Fruit fly (Drosophila melanogaster) whole organism, pupa: ENCODE results near the gene Prosalpha6T.
"Not testable (repeated sequence)": the region's sequence is repeated elsewhere in the genome, so short reads cannot be mapped to it uniquely, and the experiment has no call there.

ENCODE experiments used
- CG10348 ChIP-seq: fragments of 200-800 bp; sonication (Bioruptor generic); IDR thresholded peaks from 2 replicates; pipeline ENCODE4 v1.3.6; 2022; ENCODE audit warnings: missing biosample characterization, missing genetic modification characterization
- CG12605 ChIP-seq: fragments of 200-800 bp; sonication (Bioruptor generic); IDR thresholded peaks from 2 replicates; pipeline ENCODE4 v1.3.6; 2022; ENCODE audit warnings: missing biosample characterization, missing genetic modification characterization
- CG13204 ChIP-seq: fragments of 200-800 bp; sonication (Bioruptor generic); optimal IDR thresholded peaks from 2 replicates; lab custom pipeline; 2018; ENCODE audit warnings: missing biosample characterization, mild to moderate bottlenecking, missing genetic modification characterization, moderate library complexity
- CG14655 ChIP-seq: fragments of 200-800 bp; sonication (Bioruptor generic); optimal IDR thresholded peaks from 3 replicates; lab custom pipeline; 2017; ENCODE audit warnings: mild to moderate bottlenecking, missing biosample characterization, missing genetic modification reagents, missing genetic modification characterization
- CG15710 ChIP-seq: fragments of 200-800 bp; sonication (Bioruptor generic); optimal IDR thresholded peaks from 2 replicates; lab custom pipeline; 2018; ENCODE audit warnings: missing biosample characterization, mild to moderate bottlenecking, missing genetic modification characterization, moderate library complexity
- CG17806 ChIP-seq: fragments of 200-800 bp; sonication (Bioruptor generic); optimal IDR thresholded peaks from 2 replicates; lab custom pipeline; 2018; ENCODE audit warnings: missing biosample characterization, mild to moderate bottlenecking, missing genetic modification characterization, moderate library complexity
- CG32121 ChIP-seq: fragments of 200-800 bp; sonication (Bioruptor generic); IDR thresholded peaks from 2 replicates; pipeline ENCODE4 v1.3.6; 2022; ENCODE audit warnings: missing biosample characterization, missing genetic modification characterization
- CG34367 ChIP-seq: fragments of 200-800 bp; sonication (Bioruptor generic); optimal IDR thresholded peaks from 2 replicates; lab custom pipeline; 2018; ENCODE audit warnings: missing biosample characterization, mild to moderate bottlenecking, missing genetic modification characterization
- CG4496 ChIP-seq: fragments of 200-800 bp; sonication (Bioruptor generic); IDR thresholded peaks from 3 replicates; pipeline ENCODE4 v1.3.6; 2022; ENCODE audit warnings: missing biosample characterization, missing genetic modification characterization
- CG8159 ChIP-seq: fragments of 200-800 bp; sonication (Bioruptor generic); optimal IDR thresholded peaks from 3 replicates; lab custom pipeline; 2018; ENCODE audit warnings: missing biosample characterization, mild to moderate bottlenecking, missing genetic modification characterization, moderate library complexity
- CG8301 ChIP-seq: fragments of 200-800 bp; sonication (Bioruptor generic); optimal IDR thresholded peaks from 2 replicates; lab custom pipeline; 2018; ENCODE audit warnings: missing biosample characterization, mild to moderate bottlenecking, missing genetic modification characterization
- CG9948 ChIP-seq: fragments of 200-800 bp; sonication (Bioruptor generic); optimal IDR thresholded peaks from 2 replicates; lab custom pipeline; 2018; ENCODE audit warnings: missing biosample characterization, mild to moderate bottlenecking, missing genetic modification characterization, moderate library complexity
- D1 ChIP-seq: fragments of 200-800 bp; sonication (Bioruptor generic); optimal IDR thresholded peaks from 2 replicates; lab custom pipeline; 2018; ENCODE audit warnings: missing biosample characterization, mild to moderate bottlenecking, missing genetic modification characterization, moderate library complexity
- EcR ChIP-seq: fragments of 200-800 bp; sonication (Bioruptor generic); optimal IDR thresholded peaks from 3 replicates; lab custom pipeline; 2019; ENCODE audit warnings: missing biosample characterization, missing genetic modification characterization, mild to moderate bottlenecking, moderate library complexity, missing genetic modification reagents
- Ets98B ChIP-seq: fragments of 200-800 bp; sonication (Bioruptor generic); IDR thresholded peaks from 2 replicates; pipeline ENCODE4 v1.3.6; 2022; ENCODE audit warnings: missing biosample characterization, missing genetic modification characterization
- Pif1A ChIP-seq: fragments of 200-800 bp; sonication (Bioruptor generic); optimal IDR thresholded peaks from 3 replicates; lab custom pipeline; 2016; ENCODE audit warnings: missing biosample characterization, missing genetic modification characterization
- Pif1B ChIP-seq: fragments of 200-800 bp; sonication (Bioruptor generic); optimal IDR thresholded peaks from 3 replicates; lab custom pipeline; 2016; ENCODE audit warnings: missing biosample characterization, missing genetic modification characterization
- Snoo ChIP-seq: fragments of 200-800 bp; sonication (Bioruptor generic); optimal IDR thresholded peaks from 3 replicates; lab custom pipeline; 2017; ENCODE audit warnings: missing biosample characterization, mild to moderate bottlenecking, missing genetic modification characterization, inconsistent platforms
- fd96Ca ChIP-seq: fragments of 200-800 bp; sonication (Bioruptor generic); IDR thresholded peaks from 3 replicates; pipeline ENCODE4 v1.3.6; 2022; ENCODE audit warnings: missing biosample characterization, missing genetic modification characterization
- gl ChIP-seq: fragments of 200-800 bp; sonication (Bioruptor generic); optimal IDR thresholded peaks from 2 replicates; lab custom pipeline; 2018; ENCODE audit warnings: missing biosample characterization, mild to moderate bottlenecking, missing genetic modification characterization
- rn ChIP-seq: fragments of 200-800 bp; sonication (Bioruptor generic); IDR thresholded peaks from 2 replicates; pipeline ENCODE4 v1.3.6; 2022; ENCODE audit warnings: missing biosample characterization, missing genetic modification characterization

Gene Prosalpha6T

DNA sequence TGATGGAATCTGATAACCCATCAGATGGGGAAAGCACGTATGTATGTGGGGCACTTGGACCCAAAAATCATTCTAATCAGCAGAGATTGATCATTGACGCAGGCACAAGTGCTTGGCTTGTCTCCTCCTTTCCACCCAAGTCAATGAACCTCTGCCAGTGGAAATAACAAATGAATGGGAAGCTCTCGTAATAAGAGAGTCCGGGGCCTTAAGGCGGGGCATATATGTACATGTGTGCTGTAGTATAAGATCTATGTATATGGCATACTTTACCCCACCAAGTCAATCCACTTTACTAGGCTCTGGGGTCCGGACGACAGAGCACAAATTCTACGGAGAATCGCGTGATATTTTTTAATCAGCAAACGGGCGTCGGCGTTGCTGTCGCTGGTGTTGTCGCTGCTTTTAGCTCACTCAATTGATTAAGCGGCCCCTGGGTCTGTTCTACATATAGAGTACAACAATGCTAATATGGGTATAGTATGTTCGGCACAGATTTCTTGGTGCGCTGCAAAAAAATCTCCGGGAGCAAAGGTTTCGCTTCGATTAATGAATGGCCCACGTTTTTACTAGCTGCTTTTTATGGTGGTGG, 25.7 kb upstream of the Prosalpha6T start:
- no peak for TF ChIP-seq CG8159 (tag; lab: Kevin White, UChicago)
- TF ChIP-seq Pif1B (GFP tag; lab: Kevin White, UChicago), result no peak
- TF ChIP-seq Pif1A (GFP tag; lab: Kevin White, UChicago), result no peak
- no peak for TF ChIP-seq CG9948 (tag; lab: Kevin White, UChicago)
- no peak for TF ChIP-seq CG4496 (GFP tag; lab: Robert Waterston, UW)
- no peak for TF ChIP-seq CG15710 (tag; lab: Kevin White, UChicago)
- peak; percentile 62; the same call in 1 of the 2 replicates for TF ChIP-seq CG12605 (GFP tag; lab: Robert Waterston, UW)
- peak; percentile 36; the same call in 1 of the 2 replicates for TF ChIP-seq CG32121 (GFP tag; lab: Robert Waterston, UW)
- TF ChIP-seq rn (GFP tag; lab: Robert Waterston, UW), result no peak
- no peak for TF ChIP-seq CG13204 (GFP tag; lab: Kevin White, UChicago)
- no peak for TF ChIP-seq CG17806 (tag; lab: Kevin White, UChicago)
- TF ChIP-seq Ets98B (GFP tag; lab: Robert Waterston, UW), result peak; percentile 48
- no peak for TF ChIP-seq fd96Ca (GFP tag; lab: Robert Waterston, UW)
- no peak for TF ChIP-seq Snoo (tag; lab: Kevin White, UChicago)
- TF ChIP-seq gl (tag; lab: Kevin White, UChicago), result no peak
- peak; percentile 92 for TF ChIP-seq EcR (GFP tag; lab: Kevin White, UChicago)
- TF ChIP-seq CG34367 (tag; lab: Kevin White, UChicago), result no peak
- TF ChIP-seq CG14655 (GFP tag; lab: Kevin White, UChicago), result no peak
- TF ChIP-seq CG8301, result no peak
- TF ChIP-seq CG10348 (GFP tag; lab: Robert Waterston, UW), result no peak
- no peak for TF ChIP-seq D1

DNA sequence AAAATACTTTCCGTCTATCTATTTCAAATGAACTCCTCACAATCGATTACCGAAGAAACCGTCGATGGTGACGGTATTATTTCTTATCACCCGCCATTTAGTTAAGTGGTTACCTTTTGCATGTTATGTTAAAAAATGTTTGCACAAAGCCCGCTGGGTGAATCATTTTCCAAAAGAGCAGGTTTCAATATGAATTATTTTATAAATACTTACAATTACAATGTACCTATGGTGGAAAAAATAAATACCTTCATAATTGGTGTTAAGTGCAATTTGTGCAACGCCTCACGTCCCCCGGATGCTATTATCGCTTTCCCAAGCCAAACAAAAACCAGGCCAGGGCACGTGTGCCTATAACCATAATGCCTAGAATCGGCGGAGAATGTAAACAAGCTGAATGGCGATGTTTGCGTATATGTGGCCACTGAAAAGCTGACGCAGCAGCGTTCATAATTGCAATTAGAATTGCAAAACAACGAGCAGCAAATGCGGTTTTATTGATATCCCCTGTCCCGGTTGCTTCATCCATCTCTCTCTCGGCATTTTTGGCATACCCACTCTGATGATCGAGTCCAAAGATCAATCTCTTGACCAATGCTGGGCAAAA, 24.9 kb upstream of the Prosalpha6T start:
- TF ChIP-seq CG17806 (tag; lab: Kevin White, UChicago) (no peak), CG4496 (GFP tag; lab: Robert Waterston, UW) (0 out of 3 replicates have a peak, but pooled peaks have one; percentile 13), CG32121 (GFP tag; lab: Robert Waterston, UW) (peak; percentile 17; the same call in 1 of the 2 replicates), CG34367 (tag; lab: Kevin White, UChicago) (no peak), CG15710 (tag; lab: Kevin White, UChicago) (no peak)

DNA sequence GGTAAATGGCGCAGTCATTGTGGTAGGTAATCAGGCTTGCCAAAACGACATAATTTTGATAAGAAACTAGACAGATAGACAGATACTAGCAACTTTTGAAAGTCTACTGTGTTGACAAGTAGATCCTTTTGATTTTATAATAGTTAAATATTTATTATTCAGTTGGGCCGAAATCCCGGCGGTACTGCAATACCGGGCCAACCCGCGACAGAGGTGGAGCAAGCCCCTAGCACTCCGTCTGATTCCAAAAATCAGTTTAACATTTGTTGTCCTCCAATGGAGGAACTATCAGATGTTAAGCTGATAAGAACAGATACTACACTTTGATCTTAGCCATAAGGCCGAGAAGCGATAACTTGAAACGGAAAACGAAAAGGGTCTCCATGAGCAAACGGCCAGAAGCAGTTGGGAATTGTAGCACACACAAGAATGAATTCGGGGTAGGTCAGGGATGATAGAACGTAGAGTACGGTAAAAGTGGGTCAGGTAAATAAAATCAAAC, 20.0 kb upstream of the Prosalpha6T start, which contains the start of gene CG15482:
Gene CG15482, minus strand, starts transcription at position 51 of the 502 bp plus-strand sequence.
- TF ChIP-seq CG8159 (tag; lab: Kevin White, UChicago); Pif1B (GFP tag; lab: Kevin White, UChicago); CG14655 (GFP tag; lab: Kevin White, UChicago): not testable (repeated sequence)

DNA sequence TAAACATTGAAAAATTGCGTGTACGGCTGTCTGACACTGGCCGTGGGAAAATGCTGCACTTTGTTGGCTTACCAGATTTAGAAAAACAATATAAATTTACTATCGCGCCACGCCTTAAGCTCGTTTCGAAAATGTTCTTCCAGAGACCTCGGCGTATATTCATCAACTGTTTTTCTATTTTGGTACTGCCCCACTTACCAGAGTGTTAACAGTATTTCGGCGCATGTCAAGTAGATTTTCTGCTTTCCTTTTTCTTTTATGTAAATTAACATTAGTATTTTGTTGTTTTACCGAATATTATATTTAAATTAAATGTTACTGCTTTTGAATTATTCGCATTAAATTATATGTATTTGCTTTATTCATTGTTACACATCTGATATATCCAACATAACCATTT, 16.8 kb upstream of the Prosalpha6T start, which contains the start of gene kek4:
Gene kek4, minus strand, starts transcription at position 341 of the 400 bp plus-strand sequence.
- TF ChIP-seq CG10348 (GFP tag; lab: Robert Waterston, UW), result no peak
- TF ChIP-seq rn (GFP tag; lab: Robert Waterston, UW), result no peak
- TF ChIP-seq Pif1B (GFP tag; lab: Kevin White, UChicago), result no peak
- TF ChIP-seq CG9948 (tag; lab: Kevin White, UChicago), result no peak
- TF ChIP-seq CG34367 (tag; lab: Kevin White, UChicago), result no peak
- no peak for TF ChIP-seq CG32121 (GFP tag; lab: Robert Waterston, UW)
- no peak for TF ChIP-seq CG8159 (tag; lab: Kevin White, UChicago)
- no peak for TF ChIP-seq fd96Ca (GFP tag; lab: Robert Waterston, UW)
- TF ChIP-seq gl (tag; lab: Kevin White, UChicago), result no peak
- no peak for TF ChIP-seq Ets98B (GFP tag; lab: Robert Waterston, UW)
- TF ChIP-seq CG4496 (GFP tag; lab: Robert Waterston, UW), result no peak

DNA sequence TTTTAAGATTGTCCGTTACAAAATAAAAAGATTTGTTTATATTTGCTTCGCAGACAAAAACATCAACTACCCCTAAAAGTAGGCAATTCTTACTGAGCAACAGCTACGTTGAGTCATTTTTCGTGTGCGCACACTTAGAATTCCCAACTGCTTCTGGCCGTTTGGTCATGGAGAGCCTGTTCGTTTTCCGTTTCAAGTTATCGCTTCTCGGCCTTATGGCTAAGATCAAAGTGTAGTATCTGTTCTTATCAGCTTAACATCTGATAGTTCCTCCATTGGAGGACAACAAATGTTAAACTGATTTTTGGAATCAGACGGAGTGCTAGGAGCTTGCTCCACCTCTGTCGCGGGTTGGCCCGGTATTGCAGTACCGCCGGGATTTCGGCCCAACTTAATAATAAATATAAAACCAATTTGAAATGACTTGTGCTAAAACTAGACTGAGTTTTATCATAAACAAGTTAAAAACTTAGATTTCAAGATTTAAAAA, 16.2 kb upstream of the Prosalpha6T start:
- TF ChIP-seq CG32121 (GFP tag; lab: Robert Waterston, UW) (peak; percentile 47; the same call in 1 of the 2 replicates), CG4496 (GFP tag; lab: Robert Waterston, UW) (peak; percentile 62; the same call in 1 of the 3 replicates), D1 (peak; percentile 48), Ets98B (GFP tag; lab: Robert Waterston, UW) (0 out of 2 replicates have a peak, but pooled peaks have one; percentile 42)
